Fruit fly (Drosophila melanogaster) whole organism, embryonic: ENCODE measurements around the gene CG33124.

Source experiments
- Atf3 ChIP-seq: fragments of 200-800 bp; sonication (Bioruptor generic); optimal IDR thresholded peaks from 3 replicates; lab custom pipeline; 2016; ENCODE audit warnings: missing biosample characterization, missing genetic modification characterization
- CG10366 ChIP-seq: fragments of 200-800 bp; sonication (Bioruptor generic); IDR thresholded peaks from 2 replicates; pipeline ENCODE4 v1.3.6; 2022; ENCODE audit warnings: missing biosample characterization, missing genetic modification characterization
- CG10565 ChIP-seq: fragments of 200-800 bp; sonication (Bioruptor generic); optimal IDR thresholded peaks from 3 replicates; lab custom pipeline; 2016; ENCODE audit warnings: missing biosample characterization, mild to moderate bottlenecking, missing genetic modification characterization
- CG10979 ChIP-seq: fragments of 200-800 bp; sonication (Bioruptor generic); optimal IDR thresholded peaks from 2 replicates; lab custom pipeline; 2018; ENCODE audit warnings: missing biosample characterization, mild to moderate bottlenecking, missing genetic modification characterization, moderate library complexity
- CG11093 ChIP-seq: fragments of 200-800 bp; sonication (Bioruptor generic); IDR thresholded peaks from 3 replicates; pipeline ENCODE4 v1.3.6; 2022; ENCODE audit warnings: missing biosample characterization, missing genetic modification characterization
- CG12659 ChIP-seq: fragments of 200-800 bp; sonication (Bioruptor generic); optimal IDR thresholded peaks from 3 replicates; lab custom pipeline; 2017; ENCODE audit warnings: mild to moderate bottlenecking, missing biosample characterization, missing genetic modification reagents, missing genetic modification characterization
- CG13287 ChIP-seq: fragments of 200-800 bp; sonication (Bioruptor generic); IDR thresholded peaks from 2 replicates; pipeline ENCODE4 v1.3.6; 2022; ENCODE audit warnings: missing biosample characterization, missing genetic modification characterization; ENCODE audit not compliant: partially characterized antibody
- CG1529 ChIP-seq: fragments of 200-800 bp; sonication (Bioruptor generic); optimal IDR thresholded peaks from 3 replicates; lab custom pipeline; 2018; ENCODE audit warnings: missing biosample characterization, missing genetic modification characterization
- CG16863 ChIP-seq: fragments of 200-800 bp; sonication (Bioruptor generic); optimal IDR thresholded peaks from 3 replicates; lab custom pipeline; 2016; ENCODE audit warnings: missing biosample characterization, missing genetic modification characterization
- CG1792 ChIP-seq: fragments of 200-800 bp; sonication (Bioruptor generic); optimal IDR thresholded peaks from 2 replicates; lab custom pipeline; 2016; ENCODE audit warnings: missing biosample characterization, missing genetic modification characterization
- CG18599 ChIP-seq: fragments of 200-800 bp; sonication (Bioruptor generic); optimal IDR thresholded peaks from 3 replicates; lab custom pipeline; 2017; ENCODE audit warnings: missing biosample characterization, missing genetic modification characterization, mild to moderate bottlenecking, moderate library complexity, missing genetic modification reagents
- CG2116 ChIP-seq: fragments of 200-800 bp; sonication (Bioruptor generic); optimal IDR thresholded peaks from 3 replicates; lab custom pipeline; 2018; ENCODE audit warnings: missing biosample characterization, mild to moderate bottlenecking, missing genetic modification characterization
- CG2678 ChIP-seq: fragments of 200-800 bp; sonication (Bioruptor generic); optimal IDR thresholded peaks from 3 replicates; lab custom pipeline; 2019; ENCODE audit warnings: missing biosample characterization, mild to moderate bottlenecking, missing genetic modification characterization, moderate library complexity
- CG30403 ChIP-seq: fragments of 200-800 bp; sonication (Bioruptor generic); optimal IDR thresholded peaks from 3 replicates; lab custom pipeline; 2016; ENCODE audit warnings: missing biosample characterization, missing genetic modification characterization
- CG4820 ChIP-seq: fragments of 200-800 bp; sonication (Bioruptor generic); optimal IDR thresholded peaks from 3 replicates; lab custom pipeline; 2016; ENCODE audit warnings: missing biosample characterization, missing genetic modification characterization
- CG6272 ChIP-seq: fragments of 200-800 bp; sonication (Bioruptor generic); IDR thresholded peaks from 2 replicates; pipeline ENCODE4 v1.3.6; 2022; ENCODE audit warnings: missing biosample characterization, missing genetic modification characterization
- CG7271 ChIP-seq: fragments of 200-800 bp; sonication (Bioruptor generic); optimal IDR thresholded peaks from 2 replicates; lab custom pipeline; 2018; ENCODE audit warnings: missing biosample characterization, mild to moderate bottlenecking, missing genetic modification characterization, moderate library complexity
- CG8089 ChIP-seq: fragments of 200-800 bp; sonication (Bioruptor generic); optimal IDR thresholded peaks from 3 replicates; lab custom pipeline; 2016; ENCODE audit warnings: missing biosample characterization, missing genetic modification characterization
- CG8290 ChIP-seq, 3 experiments: fragments of 200-800 bp; sonication (Bioruptor generic); optimal IDR thresholded peaks; 2 replicates each; lab custom pipeline; 2016 to 2019; ENCODE audit warnings: missing biosample characterization in 3 of 3, missing genetic modification characterization in 3 of 3, mild to moderate bottlenecking in 2 of 3, moderate library complexity in 1 of 3
- CG8388 ChIP-seq: fragments of 200-800 bp; sonication (Bioruptor generic); optimal IDR thresholded peaks from 2 replicates; lab custom pipeline; 2019; ENCODE audit warnings: missing biosample characterization, mild to moderate bottlenecking, missing genetic modification characterization, moderate library complexity
- CG8924 ChIP-seq: fragments of 200-800 bp; optimal IDR thresholded peaks from 3 replicates; lab custom pipeline; 2019; ENCODE audit warnings: missing biosample characterization, mild to moderate bottlenecking, missing genetic modification characterization, moderate library complexity
- Dad ChIP-seq: fragments of 200-800 bp; sonication (Bioruptor generic); optimal IDR thresholded peaks from 3 replicates; lab custom pipeline; 2016; ENCODE audit warnings: missing biosample characterization, missing genetic modification characterization
- Dfd ChIP-seq, 2 experiments: fragments of >200 bp; optimal IDR thresholded peaks; 2 replicates each; lab custom pipeline; 2017; ENCODE audit warnings: missing biosample characterization in 2 of 2, missing genetic modification characterization in 2 of 2
- Ets97D ChIP-seq: fragments of 200-800 bp; sonication (Bioruptor generic); optimal IDR thresholded peaks from 3 replicates; lab custom pipeline; 2016; ENCODE audit warnings: missing biosample characterization, missing genetic modification characterization
- Hand ChIP-seq: fragments of 200-800 bp; sonication (Bioruptor generic); optimal IDR thresholded peaks from 2 replicates; lab custom pipeline; 2017; ENCODE audit warnings: mild to moderate bottlenecking, missing biosample characterization, missing genetic modification reagents, missing genetic modification characterization
- Hr3 ChIP-seq: fragments of 200-800 bp; sonication (Bioruptor generic); optimal IDR thresholded peaks from 3 replicates; lab custom pipeline; 2016; ENCODE audit warnings: missing biosample characterization, missing genetic modification characterization
- Hr51 ChIP-seq, 2 experiments: fragments of 200-800 bp; sonication (Bioruptor generic); optimal IDR thresholded peaks; 2 replicates in 1 of 2; 3 replicates in 1 of 2; lab custom pipeline; 2016 to 2018; ENCODE audit warnings: missing biosample characterization in 2 of 2, missing genetic modification characterization in 2 of 2, mild to moderate bottlenecking in 1 of 2, moderate library complexity in 1 of 2
- Hsf ChIP-seq: fragments of 200-800 bp; sonication (Bioruptor generic); optimal IDR thresholded peaks from 3 replicates; lab custom pipeline; 2016; ENCODE audit warnings: missing biosample characterization, missing genetic modification characterization
- Kr ChIP-seq: fragments of 200-800 bp; sonication (Bioruptor generic); optimal IDR thresholded peaks from 2 replicates; lab custom pipeline; 2017; ENCODE audit warnings: missing biosample characterization, mild to moderate bottlenecking, missing genetic modification characterization
- MESR4 ChIP-seq: fragments of 200-800 bp; sonication (Bioruptor generic); optimal IDR thresholded peaks from 2 replicates; lab custom pipeline; 2018; ENCODE audit warnings: missing biosample characterization, mild to moderate bottlenecking, missing genetic modification characterization, moderate library complexity
- Sox102F ChIP-seq: fragments of 200-800 bp; sonication (Bioruptor generic); optimal IDR thresholded peaks from 2 replicates; lab custom pipeline; 2018; ENCODE audit warnings: missing biosample characterization, mild to moderate bottlenecking, missing genetic modification characterization, moderate library complexity
- Tbp ChIP-seq: fragments of >200 bp; optimal IDR thresholded peaks from 2 replicates; lab custom pipeline; 2018; ENCODE audit warnings: missing biosample characterization, missing genetic modification characterization
- caup ChIP-seq: fragments of 200-800 bp; sonication (Bioruptor generic); optimal IDR thresholded peaks from 3 replicates; lab custom pipeline; 2017; ENCODE audit warnings: missing biosample characterization, mild to moderate bottlenecking, missing genetic modification characterization, moderate library complexity; ENCODE audit not compliant: severe bottlenecking
- crc ChIP-seq: fragments of 200-800 bp; sonication (Bioruptor generic); optimal IDR thresholded peaks from 2 replicates; lab custom pipeline; 2016; ENCODE audit warnings: missing biosample characterization, missing genetic modification characterization
- eyg ChIP-seq: fragments of 200-800 bp; sonication (Bioruptor generic); optimal IDR thresholded peaks from 3 replicates; lab custom pipeline; 2016; ENCODE audit warnings: missing biosample characterization, missing genetic modification characterization
- fd102C ChIP-seq: fragments of 200-800 bp; sonication (Bioruptor generic); optimal IDR thresholded peaks from 2 replicates; lab custom pipeline; 2018; ENCODE audit warnings: missing biosample characterization, mild to moderate bottlenecking, missing genetic modification characterization, moderate library complexity
- fru ChIP-seq: fragments of >200 bp; optimal IDR thresholded peaks from 2 replicates; lab custom pipeline; 2017
- gsb ChIP-seq: fragments of 200-800 bp; sonication (Bioruptor generic); IDR thresholded peaks from 2 replicates; pipeline ENCODE4 v1.3.6; 2022; ENCODE audit warnings: missing biosample characterization, missing genetic modification characterization
- kni ChIP-seq: fragments of 200-800 bp; sonication (Bioruptor generic); optimal IDR thresholded peaks from 3 replicates; lab custom pipeline; 2017; ENCODE audit warnings: mild to moderate bottlenecking, missing biosample characterization, missing genetic modification reagents, missing genetic modification characterization
- mld ChIP-seq: fragments of 200-800 bp; sonication (Bioruptor generic); IDR thresholded peaks from 3 replicates; pipeline ENCODE4 v1.3.6; 2022; ENCODE audit warnings: missing biosample characterization, missing genetic modification characterization; ENCODE audit not compliant: partially characterized antibody
- org-1 ChIP-seq: fragments of 200-800 bp; sonication (Bioruptor generic); optimal IDR thresholded peaks from 2 replicates; lab custom pipeline; 2017; ENCODE audit warnings: missing biosample characterization, missing genetic modification characterization
- salm ChIP-seq: fragments of 200-800 bp; sonication (Bioruptor generic); optimal IDR thresholded peaks from 2 replicates; lab custom pipeline; 2018; ENCODE audit warnings: missing biosample characterization, mild to moderate bottlenecking, missing genetic modification characterization
- slou ChIP-seq: fragments of 200-800 bp; sonication (Bioruptor generic); optimal IDR thresholded peaks from 3 replicates; lab custom pipeline; 2016; ENCODE audit warnings: missing biosample characterization, missing genetic modification characterization
- sug ChIP-seq: fragments of 200-800 bp; optimal IDR thresholded peaks from 2 replicates; lab custom pipeline; 2019; ENCODE audit warnings: missing biosample characterization, mild to moderate bottlenecking, missing genetic modification characterization, moderate library complexity
- tio ChIP-seq: fragments of 200-800 bp; sonication (Bioruptor generic); optimal IDR thresholded peaks from 2 replicates; lab custom pipeline; 2017; ENCODE audit warnings: missing biosample characterization, missing genetic modification characterization, inconsistent platforms
- tll ChIP-seq, 2 experiments: fragments of 200-800 bp in 1 of 2; fragments of >200 bp in 1 of 2; sonication (Bioruptor generic) in 1 of 2; optimal IDR thresholded peaks; 2 replicates each; lab custom pipeline; 2017 to 2019; ENCODE audit warnings: missing biosample characterization in 2 of 2, missing genetic modification characterization in 2 of 2, mild to moderate bottlenecking in 1 of 2, moderate library complexity in 1 of 2
- unpg ChIP-seq: fragments of 200-800 bp; sonication (Bioruptor generic); optimal IDR thresholded peaks from 3 replicates; lab custom pipeline; 2018; ENCODE audit warnings: missing biosample characterization, mild to moderate bottlenecking, missing genetic modification characterization, moderate library complexity
- zen ChIP-seq: fragments of 200-800 bp; sonication (Bioruptor generic); optimal IDR thresholded peaks from 3 replicates; lab custom pipeline; 2018; ENCODE audit warnings: missing biosample characterization, mild to moderate bottlenecking, missing genetic modification characterization, moderate library complexity

CG33124 gene

dm6 chr2L:2196590-2197474 is 12.1 kb downstream of the CG33124 start (continued):
- no peak for TF ChIP-seq MESR4 (GFP tag; lab: Kevin White, UChicago)
- peak; percentile 24 for TF ChIP-seq tio (GFP tag; lab: Kevin White, UChicago)
- no peak for TF ChIP-seq CG7271 (tag; lab: Kevin White, UChicago)
- peak; percentile 14 for TF ChIP-seq CG16863 (GFP tag; lab: Kevin White, UChicago)
- TF ChIP-seq CG2116 (GFP tag; lab: Kevin White, UChicago), result peak; percentile 52
- no peak for TF ChIP-seq fd102C (GFP tag; lab: Kevin White, UChicago)
- TF ChIP-seq CG8924 (tag; lab: Kevin White, UChicago), result peak; percentile 35
- TF ChIP-seq Kr, result peak; percentile 49
- peak; percentile 10 for TF ChIP-seq fru (lab: Kevin White, UChicago)
- peak; percentile 20 for TF ChIP-seq CG1792 (GFP tag; lab: Kevin White, UChicago)
- TF ChIP-seq Dad, result peak; percentile 9
- peak; percentile 51 for TF ChIP-seq CG4820 (GFP tag; lab: Kevin White, UChicago)
- TF ChIP-seq caup (GFP tag; lab: Kevin White, UChicago), result peak; percentile 46
- TF ChIP-seq unpg (GFP tag; lab: Kevin White, UChicago), result peak; percentile 34
- peak in 1 of 2 experiments; percentile 59 for TF ChIP-seq Hr51 (GFP tag; optimal IDR thresholded peaks at IDR 0.05; lab: Kevin White, UChicago)
- TF ChIP-seq CG10366 (GFP tag; lab: Robert Waterston, UW), result no peak
- TF ChIP-seq CG8089, result peak; percentile 16
- peak; percentile 62 for TF ChIP-seq Hr3 (GFP tag; lab: Kevin White, UChicago)
- no peak for TF ChIP-seq CG11093
- TF ChIP-seq Ets97D (GFP tag; lab: Kevin White, UChicago), result no peak
- TF ChIP-seq CG2678 (tag; lab: Kevin White, UChicago), result peak; percentile 67
- TF ChIP-seq kni (GFP tag; lab: Kevin White, UChicago), result peak; percentile 99
- TF ChIP-seq Tbp (GFP tag; lab: Kevin White, UChicago), result no peak
- peak; percentile 43 for TF ChIP-seq CG6272 (GFP tag; lab: Robert Waterston, UW)
- peak; percentile 35 for TF ChIP-seq CG1529 (GFP tag; lab: Kevin White, UChicago)
- TF ChIP-seq CG8388, result no peak
- no peak for TF ChIP-seq CG8290 (GFP tag; optimal IDR thresholded peaks at IDR 0.05; lab: Kevin White, UChicago)
- TF ChIP-seq CG8290 (tag; optimal IDR thresholded peaks at IDR 0.05; lab: Kevin White, UChicago), result peak; percentile 63 to 89
- TF ChIP-seq org-1 (GFP tag; lab: Kevin White, UChicago), result peak; percentile 5
- peak; percentile 40 for TF ChIP-seq Sox102F (GFP tag; lab: Kevin White, UChicago)
- peak; percentile 61 for TF ChIP-seq Hand
- no peak for TF ChIP-seq CG10565
- TF ChIP-seq zen (tag; lab: Kevin White, UChicago), result peak; percentile 94
- TF ChIP-seq eyg, result no peak
- TF ChIP-seq Atf3 (GFP tag; lab: Kevin White, UChicago), result no peak
- no peak for TF ChIP-seq CG13287 (GFP tag; lab: Robert Waterston, UW)
- peak; percentile 61 for TF ChIP-seq slou (GFP tag; lab: Kevin White, UChicago)
- TF ChIP-seq CG12659 (GFP tag; lab: Kevin White, UChicago), result peak; percentile 55
- no peak for TF ChIP-seq salm (tag; lab: Kevin White, UChicago)
- TF ChIP-seq mld (GFP tag; lab: Robert Waterston, UW), result no peak
- peak; percentile 37 for TF ChIP-seq CG10979 (tag; lab: Kevin White, UChicago)
- TF ChIP-seq tll (GFP tag; optimal IDR thresholded peaks at IDR 0.05; lab: Kevin White, UChicago), result peak in 1 of 2 experiments; percentile 61
- no peak for TF ChIP-seq Dfd (GFP tag; optimal IDR thresholded peaks at IDR 0.05; lab: Kevin White, UChicago)
- TF ChIP-seq Hsf (GFP tag; lab: Kevin White, UChicago), result peak; percentile 45
- TF ChIP-seq CG18599 (GFP tag; lab: Kevin White, UChicago), result peak; percentile 73
- TF ChIP-seq CG30403, result peak; percentile 74
- TF ChIP-seq gsb (GFP tag; lab: Robert Waterston, UW), result no peak
- peak; percentile 88 for TF ChIP-seq sug (tag; lab: Kevin White, UChicago)
- no peak for TF ChIP-seq crc (GFP tag; lab: Kevin White, UChicago)
